Worm (Caenorhabditis elegans) whole organism, midembryonic: ENCODE results near the gene H03E18.1.

ENCODE experiments used
- T22C8.4 ChIP-seq: fragments of 200-800 bp; sonication (Bioruptor generic); IDR thresholded peaks from 2 replicates; pipeline ENCODE4 v1.3.6; 2022; ENCODE audit warnings: missing genetic modification characterization, missing compliant biosample characterization
- cog-1 ChIP-seq: sonication (generic microtip); optimal IDR thresholded peaks from 2 replicates; lab custom pipeline; 2016; ENCODE audit warnings: missing genetic modification characterization, missing compliant biosample characterization
- flt-1 ChIP-seq: fragments of 200-800 bp; sonication (Bioruptor generic); IDR thresholded peaks from 2 replicates; pipeline ENCODE4 v1.3.6; 2022; ENCODE audit warnings: missing genetic modification characterization, missing compliant biosample characterization
- klf-2 ChIP-seq: fragments of 200-800 bp; sonication (Bioruptor generic); conservative IDR thresholded peaks from 2 replicates; pipeline ENCODE4 v1.3.6; 2022; ENCODE audit warnings: missing genetic modification reagents, missing genetic modification characterization, missing compliant biosample characterization
- med-1 ChIP-seq: sonication (generic microtip); optimal IDR thresholded peaks from 2 replicates; lab custom pipeline; 2017; ENCODE audit warnings: missing genetic modification characterization, mild to moderate bottlenecking, missing compliant biosample characterization, antibody characterized with exemption, missing genetic modification reagents; ENCODE audit not compliant: insufficient read depth
- ref-1 ChIP-seq: fragments of 200-800 bp; sonication (Bioruptor generic); conservative IDR thresholded peaks from 2 replicates; pipeline ENCODE4 v1.3.6; 2022; ENCODE audit warnings: missing genetic modification reagents, missing genetic modification characterization, missing compliant biosample characterization
- tab-1 ChIP-seq: fragments of 200-800 bp; sonication (Bioruptor generic); IDR thresholded peaks from 2 replicates; pipeline ENCODE4 v1.3.6; 2022; ENCODE audit warnings: missing genetic modification characterization, missing compliant biosample characterization
- ztf-23 ChIP-seq: fragments of 200-800 bp; sonication (Bioruptor generic); IDR thresholded peaks from 2 replicates; pipeline ENCODE4 v1.3.6; 2022; ENCODE audit warnings: missing genetic modification reagents, missing genetic modification characterization, missing compliant biosample characterization
- ztf-29 ChIP-seq: fragments of 200-800 bp; sonication (Bioruptor generic); IDR thresholded peaks from 2 replicates; pipeline ENCODE4 v1.3.6; 2022; ENCODE audit warnings: missing genetic modification reagents, missing genetic modification characterization, missing compliant biosample characterization

Gene H03E18.1

ce11 chrX:8476308-8476707 is 31.4 kb upstream of the H03E18.1 start:
- TF ChIP-seq T22C8.4 (no peak), flt-1 (GFP tag; lab: Robert Waterston, UW) (no peak), med-1 (GFP tag; lab: Kevin White, UChicago) (no peak), tab-1 (GFP tag; lab: Robert Waterston, UW) (no peak), ref-1 (no peak), ztf-23 (GFP tag; lab: Robert Waterston, UW) (no peak), klf-2 (GFP tag; lab: Robert Waterston, UW) (no peak), ztf-29 (GFP tag; lab: Robert Waterston, UW) (no peak), cog-1 (tag; lab: Kevin White, UChicago) (no peak)

DNA sequence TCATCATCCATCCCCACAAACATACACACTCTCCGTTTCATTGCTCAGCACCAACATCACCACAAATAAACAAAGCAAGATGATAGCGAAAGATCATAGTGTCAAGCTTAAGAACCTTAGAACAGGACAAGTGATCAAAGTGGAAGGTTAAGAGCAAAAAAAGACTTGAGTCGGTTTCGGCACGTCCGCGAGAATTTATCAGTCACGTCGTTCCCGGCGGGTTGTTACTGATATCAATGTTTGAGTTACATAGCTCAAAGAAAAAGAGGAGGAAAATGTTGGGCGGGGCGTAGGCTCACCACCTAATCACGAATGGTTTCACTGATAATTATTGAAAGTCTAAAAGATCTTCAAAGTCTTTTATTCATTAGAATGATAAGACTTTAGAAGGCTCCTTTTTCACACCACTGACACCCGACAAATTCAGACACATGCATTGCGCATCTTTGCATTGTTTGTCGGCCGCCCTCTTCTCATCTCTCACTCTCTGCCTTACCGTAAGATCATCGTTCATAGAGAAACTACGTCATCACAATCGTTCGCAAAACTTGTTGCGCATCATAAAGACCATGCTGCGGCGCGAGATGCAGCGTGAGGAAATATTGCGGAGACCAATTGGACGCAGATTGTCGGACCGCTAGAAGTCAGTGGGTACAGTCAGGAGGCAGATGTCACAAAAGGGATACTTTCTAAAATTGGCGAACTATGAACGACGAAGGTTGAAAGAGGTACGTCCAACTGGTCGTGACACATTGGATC is 30.4 kb upstream of the H03E18.1 start:
- TF ChIP-seq ztf-23 (GFP tag; lab: Robert Waterston, UW) (no peak), ref-1 (no peak), cog-1 (tag; lab: Kevin White, UChicago) (no peak), T22C8.4 (no peak), tab-1 (GFP tag; lab: Robert Waterston, UW) (no peak), med-1 (GFP tag; lab: Kevin White, UChicago) (no peak), klf-2 (GFP tag; lab: Robert Waterston, UW) (no peak), flt-1 (GFP tag; lab: Robert Waterston, UW) (no peak), ztf-29 (GFP tag; lab: Robert Waterston, UW) (no peak)

DNA sequence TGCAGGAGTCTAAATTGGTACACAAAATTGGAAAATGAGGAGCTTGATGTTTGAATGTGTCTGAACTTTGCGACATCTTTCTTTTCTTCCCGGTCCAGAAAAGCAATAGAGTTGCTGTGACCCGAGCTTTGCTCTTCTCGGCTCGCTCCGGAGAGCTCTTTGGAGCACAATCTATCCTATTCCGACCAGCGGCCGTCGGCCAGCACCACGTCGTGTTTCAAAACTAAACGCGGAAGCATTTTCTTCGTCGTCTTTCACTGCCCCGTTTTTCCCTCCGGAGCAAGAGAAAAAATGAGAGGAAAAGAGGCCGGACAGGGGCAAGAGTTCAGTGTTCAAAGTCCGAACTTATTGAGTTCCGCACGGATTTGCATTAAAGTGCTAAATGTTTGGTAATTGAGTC is 28.6 kb upstream of the H03E18.1 start:
- TF ChIP-seq klf-2 (GFP tag; lab: Robert Waterston, UW) (no peak), ztf-23 (GFP tag; lab: Robert Waterston, UW) (no peak), cog-1 (tag; lab: Kevin White, UChicago) (no peak), ztf-29 (GFP tag; lab: Robert Waterston, UW) (no peak), flt-1 (GFP tag; lab: Robert Waterston, UW) (no peak), med-1 (GFP tag; lab: Kevin White, UChicago) (no peak), T22C8.4 (no peak)

- TF ChIP-seq ref-1 (no peak), tab-1 (GFP tag; lab: Robert Waterston, UW) (no peak), flt-1 (GFP tag; lab: Robert Waterston, UW) (no peak), ztf-29 (GFP tag; lab: Robert Waterston, UW) (no peak), klf-2 (GFP tag; lab: Robert Waterston, UW) (no peak), ztf-23 (GFP tag; lab: Robert Waterston, UW) (no peak), cog-1 (tag; lab: Kevin White, UChicago) (no peak), T22C8.4 (no peak), med-1 (GFP tag; lab: Kevin White, UChicago) (no peak)
These were observed 26.0 kb upstream of the H03E18.1 start for ce11 chrX:8481716-8482115.

DNA sequence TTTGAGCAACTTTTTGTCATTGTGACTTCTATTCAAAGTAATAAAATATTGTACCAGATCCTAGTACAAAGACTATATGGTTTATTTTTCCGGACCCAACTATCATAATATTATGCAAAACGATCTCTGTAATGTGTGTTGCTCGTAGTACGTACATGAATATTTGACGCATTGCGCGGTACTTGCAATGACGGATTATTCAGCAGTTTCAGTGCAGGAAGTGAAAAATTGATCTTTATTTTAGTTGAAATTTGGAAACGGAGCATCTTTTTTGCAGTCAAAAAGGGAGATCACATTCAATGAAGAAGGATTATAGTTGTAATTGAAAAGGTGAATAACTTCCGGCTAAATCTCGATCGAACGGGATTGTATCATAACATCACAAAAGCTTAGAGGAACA is 23.7 kb upstream of the H03E18.1 start:
- TF ChIP-seq klf-2 (GFP tag; lab: Robert Waterston, UW) (no peak), med-1 (GFP tag; lab: Kevin White, UChicago) (no peak), ztf-23 (GFP tag; lab: Robert Waterston, UW) (no peak), ref-1 (no peak), T22C8.4 (no peak), cog-1 (tag; lab: Kevin White, UChicago) (no peak), ztf-29 (GFP tag; lab: Robert Waterston, UW) (no peak), flt-1 (GFP tag; lab: Robert Waterston, UW) (no peak), tab-1 (GFP tag; lab: Robert Waterston, UW) (no peak)

- TF ChIP-seq flt-1 (GFP tag; lab: Robert Waterston, UW) (no peak), T22C8.4 (no peak), cog-1 (tag; lab: Kevin White, UChicago) (no peak), ztf-29 (GFP tag; lab: Robert Waterston, UW) (no peak), klf-2 (GFP tag; lab: Robert Waterston, UW) (no peak), med-1 (GFP tag; lab: Kevin White, UChicago) (no peak), ref-1 (no peak)
These were observed 22.3 kb upstream of the H03E18.1 start for ce11 chrX:8485392-8485791.

DNA sequence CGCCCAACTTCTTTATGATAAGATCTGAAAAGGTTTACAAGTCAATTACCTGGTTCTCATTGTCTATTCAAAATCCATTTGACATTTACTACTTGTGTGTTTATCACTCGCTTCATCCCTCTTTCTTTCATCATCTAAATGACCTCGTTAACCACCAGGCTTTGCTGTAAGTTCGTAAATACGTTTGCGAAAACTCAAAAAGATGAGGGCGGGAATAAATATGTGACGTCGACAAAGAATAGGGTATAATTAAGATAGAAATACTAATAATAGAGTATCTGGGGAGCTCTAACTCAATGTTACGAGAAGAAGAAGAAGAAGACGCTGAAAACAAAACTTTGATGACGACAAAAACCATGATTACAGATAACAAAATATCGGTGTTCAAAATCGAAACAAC is 18.3 kb upstream of the H03E18.1 start:
- TF ChIP-seq ztf-29 (GFP tag; lab: Robert Waterston, UW), result no peak
- TF ChIP-seq tab-1 (GFP tag; lab: Robert Waterston, UW), result no peak
- no peak for TF ChIP-seq med-1 (GFP tag; lab: Kevin White, UChicago)
- TF ChIP-seq ztf-23 (GFP tag; lab: Robert Waterston, UW), result no peak
- no peak for TF ChIP-seq ref-1
- no peak for TF ChIP-seq flt-1 (GFP tag; lab: Robert Waterston, UW)
- TF ChIP-seq cog-1 (tag; lab: Kevin White, UChicago), result no peak
- no peak for TF ChIP-seq klf-2 (GFP tag; lab: Robert Waterston, UW)
- TF ChIP-seq T22C8.4, result no peak

DNA sequence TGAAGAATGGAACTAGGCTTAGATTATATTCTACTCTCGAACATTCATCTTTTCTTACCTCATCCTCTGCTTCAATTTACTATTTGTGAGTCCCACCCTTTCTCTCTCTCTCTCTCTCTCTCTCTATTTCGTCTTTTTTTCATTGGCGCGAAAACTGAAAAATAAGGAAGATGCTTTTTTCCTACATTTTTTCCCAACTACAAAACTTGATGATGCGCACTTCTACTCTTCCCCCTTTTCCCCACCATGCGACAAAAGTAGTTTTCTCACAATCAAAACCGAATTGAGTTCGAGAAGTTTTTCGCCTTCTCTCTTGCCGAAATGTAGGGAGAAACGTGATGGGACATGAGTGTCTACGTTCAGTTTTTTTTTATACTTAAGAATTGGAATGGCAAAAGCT is 17.8 kb upstream of the H03E18.1 start:
- no peak for TF ChIP-seq ref-1

- TF ChIP-seq ztf-23 (GFP tag; lab: Robert Waterston, UW) (no peak), med-1 (GFP tag; lab: Kevin White, UChicago) (no peak), ref-1 (no peak), T22C8.4 (no peak), flt-1 (GFP tag; lab: Robert Waterston, UW) (no peak), ztf-29 (GFP tag; lab: Robert Waterston, UW) (no peak), cog-1 (tag; lab: Kevin White, UChicago) (no peak), tab-1 (GFP tag; lab: Robert Waterston, UW) (no peak), klf-2 (GFP tag; lab: Robert Waterston, UW) (no peak)
These were observed 14.9 kb upstream of the H03E18.1 start for ce11 chrX:8492750-8493149.
